Fruit fly (Drosophila melanogaster): Measurements from ENCODE around the gene CycH.
A peak's percentile ranks its signal among the peaks of the same experiment; 100 is the strongest.

Gene CycH

DNA sequence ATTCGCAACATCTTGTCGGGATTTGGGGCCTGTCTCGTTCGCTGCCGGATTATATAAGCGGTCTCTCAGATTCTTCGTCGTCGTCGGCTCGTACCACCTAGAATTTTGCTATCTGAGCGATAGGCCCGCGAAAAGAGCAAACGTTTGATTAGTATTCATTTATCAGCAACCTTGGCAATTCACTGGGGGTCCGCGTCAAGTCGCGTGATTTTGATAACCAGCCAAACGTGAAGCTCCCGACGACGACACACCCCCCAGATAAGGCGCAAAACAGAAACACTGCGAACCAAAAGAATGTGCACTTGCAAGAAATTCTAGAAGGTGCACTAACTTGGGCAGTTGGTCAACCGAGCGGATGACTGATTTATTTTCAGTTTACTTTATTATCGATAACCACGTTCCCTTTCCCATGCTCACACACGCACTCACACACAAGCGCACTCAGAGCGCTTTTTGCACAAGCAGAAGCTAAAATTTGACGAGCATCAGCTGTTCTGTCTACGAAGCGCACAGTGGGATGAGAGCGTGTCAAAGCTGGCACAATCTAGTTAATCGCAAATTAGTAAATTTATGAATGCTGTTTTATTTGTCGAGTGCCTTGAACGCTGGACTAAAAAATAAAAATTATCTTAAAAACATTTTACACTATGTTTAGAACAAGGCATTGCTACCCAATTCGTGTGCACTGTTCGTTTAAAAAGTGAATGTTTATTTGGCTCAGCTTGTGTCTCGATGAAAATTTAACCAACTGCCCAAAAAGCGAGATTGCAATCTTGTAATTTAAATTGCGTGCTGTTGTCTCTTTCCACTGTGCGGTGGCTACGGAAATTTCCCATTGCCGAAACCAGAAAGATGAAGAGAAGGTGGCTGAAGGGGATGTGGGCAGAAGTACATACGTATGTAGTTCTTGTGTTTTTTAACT lies 18.2 kb downstream of the CycH start (continued):
- TF ChIP-seq gro (GFP tag; optimal IDR thresholded peaks at IDR 0.05) (peak; percentile 96), CG17802 (tag; optimal IDR thresholded peaks at IDR 0.05) (peak; percentile 67), Atf6 (GFP tag; IDR thresholded peaks at IDR 0.05) (peak; percentile 93), tna (GFP tag; IDR thresholded peaks at IDR 0.05; ENCODE audit: partially characterized antibody) (no peak; the same call in 1 of the 2 replicates), CG31224 (GFP tag; IDR thresholded peaks at IDR 0.05) (peak; percentile 85), NfI (GFP tag; optimal IDR thresholded peaks at IDR 0.05) (peak; percentile 94), CG14014 (GFP tag; IDR thresholded peaks at IDR 0.05) (peak; percentile 90), CG9876 (GFP tag; optimal IDR thresholded peaks at IDR 0.05) (peak; percentile 78), pan (optimal IDR thresholded peaks at IDR 0.05) (no peak), pan (GFP tag; optimal IDR thresholded peaks at IDR 0.05 in 1 of 2, IDR thresholded peaks at IDR 0.05 in 1 of 2) (peak in 1 of 2 experiments; percentile 95), tx (GFP tag; optimal IDR thresholded peaks at IDR 0.05) (peak; percentile 88), MESR4 (GFP tag; optimal IDR thresholded peaks at IDR 0.05) (peak; percentile 4), CG31441 (GFP tag; IDR thresholded peaks at IDR 0.05) (peak; percentile 98), cad (GFP tag; optimal IDR thresholded peaks at IDR 0.05) (no peak), CG11456 (GFP tag; IDR thresholded peaks at IDR 0.05) (peak; percentile 92), CG8765 (GFP tag; IDR thresholded peaks at IDR 0.05) (peak; percentile 61; the same call in 1 of the 2 replicates), Pdp1 (GFP tag; optimal IDR thresholded peaks at IDR 0.05) (peak; percentile 81 to 96), CG4820 (GFP tag; optimal IDR thresholded peaks at IDR 0.05) (peak; percentile 94), mirr (GFP tag; optimal IDR thresholded peaks at IDR 0.05) (peak; percentile 61), seq (GFP tag; IDR thresholded peaks at IDR 0.05) (peak; percentile 92), CTCF (GFP tag; optimal IDR thresholded peaks at IDR 0.05) (peak; percentile 63), CG13624 (GFP tag; optimal IDR thresholded peaks at IDR 0.05) (peak; percentile 94), CG30431 (GFP tag; optimal IDR thresholded peaks at IDR 0.05) (peak; percentile 89), Rx (GFP tag; IDR thresholded peaks at IDR 0.05) (peak; percentile 85), CG4707 (GFP tag; optimal IDR thresholded peaks at IDR 0.05) (peak; percentile 93), CG5245 (GFP tag; optimal IDR thresholded peaks at IDR 0.05) (peak; percentile 88), CG13424 (tag; optimal IDR thresholded peaks at IDR 0.05) (peak; percentile 94), CG12219 (GFP tag; optimal IDR thresholded peaks at IDR 0.05) (peak; percentile 91), Neu2 (GFP tag; optimal IDR thresholded peaks at IDR 0.05; ENCODE audit: borderline replicate concordance) (peak; percentile 73), Six4 (GFP tag; optimal IDR thresholded peaks at IDR 0.05) (peak; percentile 93), Gug (GFP tag; IDR thresholded peaks at IDR 0.05) (peak; percentile 87), Ets65A (GFP tag) (peak; percentile 99), CG8281 (tag; optimal IDR thresholded peaks at IDR 0.05) (peak; percentile 79), CG12942 (GFP tag; optimal IDR thresholded peaks at IDR 0.05) (peak; percentile 88), fru (optimal IDR thresholded peaks at IDR 0.05) (no peak), Vsx1 (GFP tag; optimal IDR thresholded peaks at IDR 0.05) (peak; percentile 78), CG7271 (tag; optimal IDR thresholded peaks at IDR 0.05) (peak; percentile 42), al (GFP tag; IDR thresholded peaks at IDR 0.05) (peak; percentile 81), tio (GFP tag; optimal IDR thresholded peaks at IDR 0.05) (peak; percentile 95), jumu (GFP tag; optimal IDR thresholded peaks at IDR 0.05) (peak; percentile 92), mam (GFP tag; optimal IDR thresholded peaks at IDR 0.05) (peak; percentile 95), CrebB (tag; optimal IDR thresholded peaks at IDR 0.05) (peak; percentile 79), CG7556 (GFP tag; optimal IDR thresholded peaks at IDR 0.05) (peak; percentile 97), dpn (GFP tag; optimal IDR thresholded peaks at IDR 0.05) (peak; percentile 92 to 96), eyg (GFP tag; optimal IDR thresholded peaks at IDR 0.05) (peak; percentile 95), schlank (tag; optimal IDR thresholded peaks at IDR 0.05) (peak; percentile 73), CG12104 (GFP tag; optimal IDR thresholded peaks at IDR 0.05) (peak; percentile 94), CG17186 (GFP tag; optimal IDR thresholded peaks at IDR 0.05) (peak; percentile 69), danr (GFP tag; IDR thresholded peaks at IDR 0.05) (peak; percentile 86), CG7357 (GFP tag; IDR thresholded peaks at IDR 0.05) (peak; percentile 82; the same call in 2 of the 3 replicates)

Measured in whole organism, embryonic.